Worm (Caenorhabditis elegans): Measurements from ENCODE around the gene F23H12.3.
A peak's percentile ranks its signal among the peaks of the same experiment; 100 is the strongest.

The F23H12.3 gene

DNA sequence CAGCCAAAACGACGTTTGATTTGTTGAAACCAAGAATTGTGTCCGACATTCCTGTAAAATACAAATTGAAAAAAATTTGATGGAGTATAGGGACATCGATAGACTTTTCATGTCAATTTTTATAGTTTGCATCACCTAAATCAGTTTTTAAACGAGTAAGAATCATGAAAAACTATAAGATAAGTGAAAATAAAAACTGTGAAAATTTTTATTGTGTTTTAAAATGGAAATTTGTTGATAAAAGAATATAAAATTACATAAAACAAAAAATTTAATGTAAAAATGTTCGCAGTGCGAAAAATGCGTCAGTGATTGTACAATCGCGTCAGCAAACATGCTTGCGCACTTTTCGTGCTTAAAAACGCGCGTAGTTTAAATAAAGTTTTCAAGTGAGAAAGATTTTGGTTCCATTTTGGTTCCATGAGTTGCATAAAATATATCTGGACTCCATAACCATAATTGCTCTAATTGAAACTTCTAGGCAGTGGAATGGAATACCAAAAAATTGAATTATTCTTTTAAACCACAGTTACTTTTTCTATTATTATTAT is 1.5 kb upstream of the F23H12.3 start, which contains the start of gene tomm-20 (continued):
- TF ChIP-seq tbp1 (GFP tag; optimal IDR thresholded peaks at IDR 0.05), result peak; percentile 71
- no peak for TF ChIP-seq chd-7 (tag; optimal IDR thresholded peaks at IDR 0.05)
- peak; percentile 71 for TF ChIP-seq ceh-27 (GFP tag; optimal IDR thresholded peaks at IDR 0.05)
- TF ChIP-seq rcor-1 (GFP tag; IDR thresholded peaks at IDR 0.05), result peak; percentile 90
- no peak for TF ChIP-seq nhr-120 (GFP tag; IDR thresholded peaks at IDR 0.05)
- TF ChIP-seq Y79H2A.3 (GFP tag; conservative IDR thresholded peaks at IDR 0.05), result no peak
- peak; percentile 65 for TF ChIP-seq madf-8 (GFP tag; conservative IDR thresholded peaks at IDR 0.05)
- TF ChIP-seq egl-18 (GFP tag; IDR thresholded peaks at IDR 0.05), result 0 out of 2 replicates have a peak, but pooled peaks have one; percentile 66
- no peak for TF ChIP-seq ztf-25 (GFP tag; IDR thresholded peaks at IDR 0.05)
- TF ChIP-seq egl-44 (GFP tag; IDR thresholded peaks at IDR 0.05), result no peak
- TF ChIP-seq ztf-26 (tag; optimal IDR thresholded peaks at IDR 0.05), result peak; percentile 79
- TF ChIP-seq T07F8.4 (tag; optimal IDR thresholded peaks at IDR 0.05), result no peak
- peak; percentile 86 for TF ChIP-seq madf-6 (GFP tag; IDR thresholded peaks at IDR 0.05)
- TF ChIP-seq nhr-80 (tag; optimal IDR thresholded peaks at IDR 0.05), result peak; percentile 58
- peak; percentile 56 for TF ChIP-seq F49E8.2 (tag; optimal IDR thresholded peaks at IDR 0.05; ENCODE audit: insufficient read depth)
- TF ChIP-seq Y67H2A.10 (GFP tag; conservative IDR thresholded peaks at IDR 0.05), result no peak
- TF ChIP-seq K12H6.12 (tag; optimal IDR thresholded peaks at IDR 0.05), result peak; percentile 39
- peak; percentile 87 for TF ChIP-seq madf-3 (GFP tag; IDR thresholded peaks at IDR 0.05)
- TF ChIP-seq lin-54 (GFP tag; optimal IDR thresholded peaks at IDR 0.05), result peak; percentile 98
- no peak for TF ChIP-seq nhr-27 (tag; optimal IDR thresholded peaks at IDR 0.05)
- peak; percentile 73 for TF ChIP-seq F33H1.4 (GFP tag; IDR thresholded peaks at IDR 0.05)
- TF ChIP-seq Y53F4B.3 (GFP tag; IDR thresholded peaks at IDR 0.05), result no peak
- no peak for TF ChIP-seq aptf-3 (GFP tag; IDR thresholded peaks at IDR 0.05)
- TF ChIP-seq mel-28 (tag; optimal IDR thresholded peaks at IDR 0.05; ENCODE audit: borderline replicate concordance), result no peak
- TF ChIP-seq snpc-4 (GFP tag; optimal IDR thresholded peaks at IDR 0.05), result peak; percentile 47
- TF ChIP-seq snpc-4 (tag; optimal IDR thresholded peaks at IDR 0.05), result peak; percentile 77 to 85 (median 78)
- peak; percentile 79 for TF ChIP-seq dox-1 (GFP tag; IDR thresholded peaks at IDR 0.05)
- TF ChIP-seq ekl-4 (GFP tag; IDR thresholded peaks at IDR 0.05), result peak; percentile 94
- peak; percentile 47 for TF ChIP-seq somi-1 (GFP tag; optimal IDR thresholded peaks at IDR 0.05)
- peak; percentile 69 for TF ChIP-seq unc-130 (GFP tag; optimal IDR thresholded peaks at IDR 0.05)
- TF ChIP-seq C17E4.6 (GFP tag; IDR thresholded peaks at IDR 0.05), result 0 out of 2 replicates have a peak, but pooled peaks have one; percentile 43
- peak; percentile 54 for TF ChIP-seq xnd-1 (tag; optimal IDR thresholded peaks at IDR 0.05)
- TF ChIP-seq mxl-1 (tag; optimal IDR thresholded peaks at IDR 0.05), result no peak
- TF ChIP-seq B0019.2 (GFP tag; conservative IDR thresholded peaks at IDR 0.05), result 0 out of 2 replicates have a peak, but pooled peaks have one; percentile 37
- TF ChIP-seq Y56A3A.18 (GFP tag; IDR thresholded peaks at IDR 0.05), result peak; percentile 84
- no peak for TF ChIP-seq cebp-2 (GFP tag; IDR thresholded peaks at IDR 0.05)
- peak; percentile 39 for TF ChIP-seq B0035.1 (tag; optimal IDR thresholded peaks at IDR 0.05)
- no peak for TF ChIP-seq F57A8.1 (GFP tag; optimal IDR thresholded peaks at IDR 0.05)
- TF ChIP-seq F55B11.4 (tag; optimal IDR thresholded peaks at IDR 0.05; ENCODE audit: borderline replicate concordance, insufficient read depth), result no peak
- TF ChIP-seq bed-1 (GFP tag; IDR thresholded peaks at IDR 0.05), result no peak
- TF ChIP-seq egrh-3 (GFP tag; IDR thresholded peaks at IDR 0.05), result no peak
- TF ChIP-seq snpc-1.1 (tag; optimal IDR thresholded peaks at IDR 0.05; ENCODE audit: insufficient read depth), result peak; percentile 40
- no peak for TF ChIP-seq hlh-26 (GFP tag; conservative IDR thresholded peaks at IDR 0.05)
- no peak for TF ChIP-seq F10E7.11 (tag; optimal IDR thresholded peaks at IDR 0.05)
- TF ChIP-seq ceh-58 (GFP tag; IDR thresholded peaks at IDR 0.05), result no peak
- peak; percentile 52 for TF ChIP-seq die-1 (tag; optimal IDR thresholded peaks at IDR 0.05)
- no peak for TF ChIP-seq ama-1 (optimal IDR thresholded peaks at IDR 0.05)
- TF ChIP-seq ama-1 (GFP tag; optimal IDR thresholded peaks at IDR 0.05), result no peak
